Fruit fly (Drosophila melanogaster) whole organism: ENCODE data around the gene Nulp1.

Experiments
- Dll ChIP-seq: fragments of >200 bp; optimal IDR thresholded peaks from 2 replicates; lab custom pipeline; 2017
- EcR ChIP-seq, 2 experiments: fragments of >200 bp; optimal IDR thresholded peaks; 2 replicates each; lab custom pipeline; 2017; ENCODE audit warnings: missing biosample characterization in 2 of 2, missing genetic modification characterization in 2 of 2, missing genetic modification reagents in 2 of 2

- TF ChIP-seq EcR (GFP tag; optimal IDR thresholded peaks at IDR 0.05; lab: Kevin White, UChicago) = no peak
- no peak for TF ChIP-seq Dll (lab: Kevin White, UChicago)
Observed at dm6 chr3L:8093553-8093952, 16.6 kb upstream of the Nulp1 start.
